Fruit fly (Drosophila melanogaster): ENCODE measurements around the gene CG42371.
A peak's percentile ranks its signal among the peaks of the same experiment; 100 is the strongest.

CG42371 gene

DNA sequence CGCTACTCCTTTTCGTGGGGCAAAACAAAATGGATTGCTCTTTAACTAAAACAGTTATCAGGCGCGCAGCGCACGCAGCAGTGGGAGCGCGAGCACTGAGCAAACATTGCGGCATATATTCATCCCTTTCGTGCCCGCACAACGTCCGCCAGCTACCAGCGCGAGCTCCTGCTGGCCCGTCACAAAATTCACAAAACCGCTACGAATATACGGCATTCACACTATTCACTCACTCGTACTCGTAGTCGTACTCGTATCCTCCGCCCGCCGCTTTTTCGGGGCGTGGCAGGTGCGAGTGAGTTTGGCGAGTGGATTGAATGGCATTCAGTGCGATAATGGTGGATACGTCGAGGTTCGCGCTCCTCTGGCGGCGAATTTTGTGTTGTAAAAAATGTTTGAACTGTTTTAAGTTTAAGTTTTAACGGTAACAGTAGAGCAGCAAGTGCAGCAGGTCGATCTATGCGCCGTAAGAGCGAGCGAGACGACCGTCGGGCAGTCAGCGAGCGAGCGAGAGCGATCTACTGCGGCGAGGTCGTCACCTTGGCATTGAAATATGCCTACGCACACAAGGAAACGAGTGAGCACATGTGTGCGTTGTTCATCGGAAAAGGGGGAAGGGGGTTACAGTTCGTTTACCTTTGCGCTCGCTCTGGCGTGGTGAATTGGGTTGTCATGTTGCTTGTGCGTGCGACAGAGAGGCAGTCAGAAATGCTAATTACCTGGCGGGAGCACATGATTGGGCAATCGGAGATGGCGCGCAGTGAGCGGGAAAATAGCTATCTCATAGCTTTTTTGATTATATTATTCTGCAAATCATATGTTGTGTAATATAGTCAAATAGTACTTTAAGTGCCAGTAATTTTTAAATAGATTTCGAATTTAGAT lies 20.2 kb downstream of the CG42371 start (continued):
- TF ChIP-seq CG9932 (GFP tag; IDR thresholded peaks at IDR 0.05) (no peak), Gug (GFP tag; IDR thresholded peaks at IDR 0.05) (peak; percentile 8; the same call in 1 of the 4 replicates), Hand (GFP tag; optimal IDR thresholded peaks at IDR 0.05) (peak; percentile 61), bigmax (GFP tag; optimal IDR thresholded peaks at IDR 0.05) (no peak), CG4424 (GFP tag; optimal IDR thresholded peaks at IDR 0.05) (peak; percentile 65), fd3F (GFP tag; optimal IDR thresholded peaks at IDR 0.05) (peak; percentile 9), HLH4C (GFP tag; IDR thresholded peaks at IDR 0.05; ENCODE audit: partially characterized antibody) (no peak), dimm (GFP tag; IDR thresholded peaks at IDR 0.05) (no peak), Awh (GFP tag; IDR thresholded peaks at IDR 0.05) (no peak), esg (GFP tag; conservative IDR thresholded peaks at IDR 0.05) (no peak), CG4707 (GFP tag; optimal IDR thresholded peaks at IDR 0.05) (peak; percentile 29), insv (GFP tag; optimal IDR thresholded peaks at IDR 0.05) (peak in 1 of 2 experiments; percentile 56), D (optimal IDR thresholded peaks at IDR 0.05) (peak; percentile 91), D (GFP tag; optimal IDR thresholded peaks at IDR 0.05) (peak; percentile 16), Ssrp (tag; optimal IDR thresholded peaks at IDR 0.05) (peak; percentile 35), mirr (GFP tag; optimal IDR thresholded peaks at IDR 0.05) (peak; percentile 86), CG15073 (GFP tag; optimal IDR thresholded peaks at IDR 0.05) (no peak), CG6854 (GFP tag; optimal IDR thresholded peaks at IDR 0.05) (peak; percentile 83), CG1792 (GFP tag; optimal IDR thresholded peaks at IDR 0.05) (peak; percentile 20), CG11247 (GFP tag; IDR thresholded peaks at IDR 0.05) (no peak), CG6272 (GFP tag; IDR thresholded peaks at IDR 0.05) (peak; percentile 43), lilli (GFP tag; optimal IDR thresholded peaks at IDR 0.05) (peak; percentile 59), Tbp (GFP tag; optimal IDR thresholded peaks at IDR 0.05) (no peak), CG17385 (GFP tag; optimal IDR thresholded peaks at IDR 0.05) (peak; percentile 3), CG12942 (GFP tag; optimal IDR thresholded peaks at IDR 0.05) (peak; percentile 8), usp (GFP tag; optimal IDR thresholded peaks at IDR 0.05) (peak; percentile 22), Lim3 (GFP tag; IDR thresholded peaks at IDR 0.05) (no peak), CG12769 (tag; optimal IDR thresholded peaks at IDR 0.05) (peak; percentile 94), Dbx (GFP tag; IDR thresholded peaks at IDR 0.05) (no peak), pum (GFP tag; optimal IDR thresholded peaks at IDR 0.05) (no peak), ems (GFP tag; optimal IDR thresholded peaks at IDR 0.05) (no peak), inv (GFP tag; IDR thresholded peaks at IDR 0.05; ENCODE audit: partially characterized antibody) (no peak), Aef1 (GFP tag; IDR thresholded peaks at IDR 0.05) (no peak), CG10321 (GFP tag; IDR thresholded peaks at IDR 0.05) (no peak), bcd (GFP tag; optimal IDR thresholded peaks at IDR 0.05) (no peak), CG17912 (GFP tag; optimal IDR thresholded peaks at IDR 0.05) (peak; percentile 81), CG31388 (GFP tag; optimal IDR thresholded peaks at IDR 0.05) (no peak), Atf6 (GFP tag; IDR thresholded peaks at IDR 0.05) (no peak), en (GFP tag; optimal IDR thresholded peaks at IDR 0.05) (no peak), Ets65A (GFP tag) (no peak), Fer2 (tag; optimal IDR thresholded peaks at IDR 0.05) (peak; percentile 20), CG18764 (GFP tag; optimal IDR thresholded peaks at IDR 0.05) (peak; percentile 4), CG4404 (GFP tag; IDR thresholded peaks at IDR 0.05) (no peak), crp (GFP tag; optimal IDR thresholded peaks at IDR 0.05) (peak in 1 of 2 experiments; percentile 54), Trl (optimal IDR thresholded peaks at IDR 0.05) (peak in 1 of 2 experiments; percentile 19), Trl (GFP tag; optimal IDR thresholded peaks at IDR 0.05) (no peak), croc (GFP tag; conservative IDR thresholded peaks at IDR 0.05) (no peak), Usf (GFP tag; optimal IDR thresholded peaks at IDR 0.05) (peak; percentile 68), CG3838 (GFP tag; optimal IDR thresholded peaks at IDR 0.05) (peak; percentile 100), CG4617 (GFP tag; optimal IDR thresholded peaks at IDR 0.05; ENCODE audit: borderline replicate concordance) (no peak)

All from whole organism, embryonic.